Fruit fly (Drosophila melanogaster): ENCODE results near the gene CG14441.

Gene CG14441

dm6 chrX:6705059-6705802, 5.9 kb downstream of the CG14441 start (continued):
- TF ChIP-seq Max (GFP tag; optimal IDR thresholded peaks at IDR 0.05) (no peak), bsh (GFP tag; optimal IDR thresholded peaks at IDR 0.05) (peak in 1 of 2 experiments; percentile 11), CG1603 (tag; optimal IDR thresholded peaks at IDR 0.05) (peak; percentile 26), Eip74EF (GFP tag; optimal IDR thresholded peaks at IDR 0.05) (no peak), bab2 (GFP tag; optimal IDR thresholded peaks at IDR 0.05) (no peak), Meics (GFP tag; optimal IDR thresholded peaks at IDR 0.05) (no peak), Blimp-1 (GFP tag; optimal IDR thresholded peaks at IDR 0.05) (no peak), vvl (GFP tag; IDR thresholded peaks at IDR 0.05) (peak; percentile 10; the same call in 1 of the 2 replicates), cg (GFP tag; optimal IDR thresholded peaks at IDR 0.05) (peak; percentile 58), sug (tag; optimal IDR thresholded peaks at IDR 0.05) (peak; percentile 46), fru (optimal IDR thresholded peaks at IDR 0.05) (no peak), Xrp1 (GFP tag; IDR thresholded peaks at IDR 0.05) (no peak), pita (GFP tag; optimal IDR thresholded peaks at IDR 0.05) (no peak), dpn (GFP tag; optimal IDR thresholded peaks at IDR 0.05) (no peak), Lpt (GFP tag; optimal IDR thresholded peaks at IDR 0.05) (no peak), shn (GFP tag; optimal IDR thresholded peaks at IDR 0.05) (no peak), Abd-B (GFP tag; optimal IDR thresholded peaks at IDR 0.05) (no peak), croc (GFP tag; conservative IDR thresholded peaks at IDR 0.05) (no peak), CG2875 (GFP tag; optimal IDR thresholded peaks at IDR 0.05) (no peak), Nf-YC (tag; optimal IDR thresholded peaks at IDR 0.05) (peak; percentile 8), br (optimal IDR thresholded peaks at IDR 0.05) (no peak), dmrt99B (tag; optimal IDR thresholded peaks at IDR 0.05) (peak; percentile 10), CG17829 (tag; optimal IDR thresholded peaks at IDR 0.05) (no peak), CG8478 (optimal IDR thresholded peaks at IDR 0.05) (no peak), Taf1 (GFP tag; IDR thresholded peaks at IDR 0.05) (no peak), scrt (GFP tag; optimal IDR thresholded peaks at IDR 0.05) (no peak), tup (GFP tag; optimal IDR thresholded peaks at IDR 0.05) (no peak), CG18011 (GFP tag; optimal IDR thresholded peaks at IDR 0.05) (no peak), Dbx (GFP tag; IDR thresholded peaks at IDR 0.05) (no peak), salm (tag; optimal IDR thresholded peaks at IDR 0.05) (no peak), Dref (GFP tag; IDR thresholded peaks at IDR 0.05) (no peak), eve (GFP tag; optimal IDR thresholded peaks at IDR 0.05) (peak in 1 of 2 experiments; percentile 2), gt (GFP tag; IDR thresholded peaks at IDR 0.05) (no peak), ranshi (GFP tag; IDR thresholded peaks at IDR 0.05) (no peak), CG17186 (GFP tag; optimal IDR thresholded peaks at IDR 0.05) (no peak), Ravus (GFP tag; IDR thresholded peaks at IDR 0.05) (no peak), CG4617 (GFP tag; optimal IDR thresholded peaks at IDR 0.05; ENCODE audit: borderline replicate concordance) (no peak), schlank (tag; optimal IDR thresholded peaks at IDR 0.05) (no peak), rib (GFP tag; IDR thresholded peaks at IDR 0.05) (no peak), Med (GFP tag) (peak; percentile 73), Lhr (GFP tag; optimal IDR thresholded peaks at IDR 0.05) (no peak), CG32532 (GFP tag; IDR thresholded peaks at IDR 0.05) (no peak), CG17359 (tag; optimal IDR thresholded peaks at IDR 0.05) (no peak), gem (tag; optimal IDR thresholded peaks at IDR 0.05) (peak; percentile 18), CG7839 (tag; optimal IDR thresholded peaks at IDR 0.05) (no peak), CG13296 (GFP tag; optimal IDR thresholded peaks at IDR 0.05) (no peak), CG4730 (GFP tag; IDR thresholded peaks at IDR 0.05) (no peak), Aef1 (GFP tag; IDR thresholded peaks at IDR 0.05) (no peak), CG12769 (tag; optimal IDR thresholded peaks at IDR 0.05) (no peak), HmgD (GFP tag; optimal IDR thresholded peaks at IDR 0.05) (no peak), CG7357 (GFP tag; IDR thresholded peaks at IDR 0.05) (no peak)

Measured in whole organism, embryonic.